Fruit fly (Drosophila melanogaster) whole organism, adult: ENCODE measurements around the gene dsx-c73A.

Experiments
- CG12768 ChIP-seq: fragments of 200-800 bp; sonication (Bioruptor generic); optimal IDR thresholded peaks from 2 replicates; lab custom pipeline; 2017; ENCODE audit warnings: missing biosample characterization, missing genetic modification characterization, mild to moderate bottlenecking, moderate library complexity, missing genetic modification reagents
- CG14711 ChIP-seq: fragments of 200-800 bp; sonication (Bioruptor generic); optimal IDR thresholded peaks from 2 replicates; lab custom pipeline; 2018; ENCODE audit warnings: missing biosample characterization, mild to moderate bottlenecking, missing genetic modification characterization, moderate library complexity
- CG1620 ChIP-seq: fragments of 200-800 bp; sonication (Bioruptor generic); optimal IDR thresholded peaks from 2 replicates; lab custom pipeline; 2016; ENCODE audit warnings: missing biosample characterization, missing genetic modification characterization
- CG33017 ChIP-seq: fragments of 200-800 bp; sonication (Bioruptor generic); optimal IDR thresholded peaks from 2 replicates; lab custom pipeline; 2018; ENCODE audit warnings: missing biosample characterization, mild to moderate bottlenecking, missing genetic modification characterization, moderate library complexity
- CG7045 ChIP-seq: fragments of 200-800 bp; sonication (Bioruptor generic); optimal IDR thresholded peaks from 2 replicates; lab custom pipeline; 2017; ENCODE audit warnings: missing biosample characterization, mild to moderate bottlenecking, missing genetic modification characterization
- CG7101 ChIP-seq: fragments of 200-800 bp; sonication (Bioruptor generic); optimal IDR thresholded peaks from 2 replicates; lab custom pipeline; 2018; ENCODE audit warnings: missing biosample characterization, mild to moderate bottlenecking, missing genetic modification characterization, moderate library complexity
- Crg-1 ChIP-seq: fragments of 200-800 bp; sonication (Bioruptor generic); optimal IDR thresholded peaks from 2 replicates; lab custom pipeline; 2016; ENCODE audit warnings: missing biosample characterization, missing genetic modification characterization
- Hr96 ChIP-seq: fragments of 200-800 bp; sonication (Bioruptor generic); optimal IDR thresholded peaks from 2 replicates; lab custom pipeline; 2016; ENCODE audit warnings: missing biosample characterization, missing genetic modification characterization
- Mnt ChIP-seq: fragments of 200-800 bp; sonication (Bioruptor generic); optimal IDR thresholded peaks from 2 replicates; lab custom pipeline; 2016; ENCODE audit warnings: missing biosample characterization, mild to moderate bottlenecking, missing genetic modification characterization
- kay ChIP-seq: fragments of 200-800 bp; sonication (Bioruptor generic); peaks from one replicate; lab custom pipeline; 2016; ENCODE audit warnings: missing biosample characterization, missing genetic modification characterization, borderline replicate concordance
- ovo ChIP-seq: fragments of 200-800 bp; sonication (Bioruptor generic); optimal IDR thresholded peaks from 2 replicates; lab custom pipeline; 2016; ENCODE audit warnings: missing biosample characterization, missing genetic modification characterization
- toe ChIP-seq: fragments of 200-800 bp; sonication (Bioruptor generic); optimal IDR thresholded peaks from 2 replicates; lab custom pipeline; 2016; ENCODE audit warnings: missing biosample characterization, missing genetic modification characterization

dm6 chr3L:16490583-16490880 is 38.8 kb upstream of the dsx-c73A start:
- TF ChIP-seq Hr96 (no peak), CG33017 (tag; lab: Kevin White, UChicago) (no peak), kay (GFP tag; lab: Kevin White, UChicago) (no peak), CG1620 (GFP tag; lab: Kevin White, UChicago) (no peak), ovo (GFP tag; lab: Kevin White, UChicago) (no peak), Crg-1 (no peak), toe (no peak), Mnt (GFP tag; lab: Kevin White, UChicago) (no peak), CG12768 (GFP tag; lab: Kevin White, UChicago) (no peak), CG7045 (no peak), CG7101 (tag; lab: Kevin White, UChicago) (no peak), CG14711 (tag; lab: Kevin White, UChicago) (no peak)
